Worm (Caenorhabditis elegans) whole organism, young adult: ENCODE measurements around the gene T14B4.8.

Experiments used
- B0035.1 ChIP-seq: sonication (generic microtip); optimal IDR thresholded peaks from 2 replicates; lab custom pipeline; 2016; ENCODE audit warnings: missing genetic modification characterization, mild to moderate bottlenecking, missing compliant biosample characterization, missing genotype, missing genetic modification reagents
- B0336.3 ChIP-seq: fragments of 200-800 bp; sonication (Bioruptor generic); IDR thresholded peaks from 2 replicates; pipeline ENCODE4 v1.3.6; 2022; ENCODE audit warnings: missing genetic modification characterization, missing compliant biosample characterization
- C06A6.2 ChIP-seq: fragments of 200-800 bp; sonication (Bioruptor generic); conservative IDR thresholded peaks from 2 replicates; pipeline ENCODE4 v1.3.6; 2022; ENCODE audit warnings: missing genetic modification characterization, missing compliant biosample characterization
- D2030.7 ChIP-seq: fragments of 200-800 bp; sonication (Bioruptor generic); IDR thresholded peaks from 2 replicates; pipeline ENCODE4 v1.3.6; 2022; ENCODE audit warnings: missing genetic modification reagents, missing genetic modification characterization, missing compliant biosample characterization
- F10E7.11 ChIP-seq: sonication (generic microtip); optimal IDR thresholded peaks from 2 replicates; lab custom pipeline; 2017; ENCODE audit warnings: mild to moderate bottlenecking, missing genetic modification characterization, moderate library complexity, missing compliant biosample characterization
- F33H1.4 ChIP-seq: fragments of 200-800 bp; sonication (Bioruptor generic); IDR thresholded peaks from 2 replicates; pipeline ENCODE4 v1.3.6; 2022; ENCODE audit warnings: missing genetic modification reagents, missing genetic modification characterization, missing compliant biosample characterization
- F49E8.2 ChIP-seq: sonication (generic microtip); optimal IDR thresholded peaks from 3 replicates; lab custom pipeline; 2017; ENCODE audit warnings: missing genetic modification characterization, mild to moderate bottlenecking, missing compliant biosample characterization, antibody characterized with exemption, moderate library complexity; ENCODE audit not compliant: insufficient read depth
- F52B5.7 ChIP-seq: sonication (generic microtip); optimal IDR thresholded peaks from 2 replicates; lab custom pipeline; 2016; ENCODE audit warnings: mild to moderate bottlenecking, missing genetic modification characterization, missing compliant biosample characterization
- K12H6.12 ChIP-seq: fragments of 200-800 bp; sonication (Bioruptor generic); optimal IDR thresholded peaks from 2 replicates; lab custom pipeline; 2018; ENCODE audit warnings: mild to moderate bottlenecking, missing genetic modification characterization, missing compliant biosample characterization
- T07F8.4 ChIP-seq: sonication (generic microtip); optimal IDR thresholded peaks from 2 replicates; lab custom pipeline; 2016; ENCODE audit warnings: mild to moderate bottlenecking, missing genetic modification characterization, moderate library complexity, missing compliant biosample characterization
- Y53F4B.3 ChIP-seq: fragments of 200-800 bp; sonication (Bioruptor generic); IDR thresholded peaks from 2 replicates; pipeline ENCODE4 v1.3.6; 2022; ENCODE audit warnings: missing genetic modification reagents, missing genetic modification characterization, missing compliant biosample characterization
- Y56A3A.18 ChIP-seq: fragments of 200-800 bp; sonication (Bioruptor generic); IDR thresholded peaks from 2 replicates; pipeline ENCODE4 v1.3.6; 2022; ENCODE audit warnings: missing genetic modification reagents, missing genetic modification characterization, missing compliant biosample characterization
- Y67H2A.10 ChIP-seq: fragments of 200-800 bp; sonication (Bioruptor generic); conservative IDR thresholded peaks from 2 replicates; pipeline ENCODE4 v1.3.6; 2022; ENCODE audit warnings: missing genetic modification reagents, missing genetic modification characterization, missing compliant biosample characterization
- Y79H2A.3 ChIP-seq: fragments of 200-800 bp; sonication (Bioruptor generic); conservative IDR thresholded peaks from 2 replicates; pipeline ENCODE4 v1.3.6; 2022; ENCODE audit warnings: missing genetic modification reagents, missing genetic modification characterization, missing compliant biosample characterization
- Y95B8A.8 ChIP-seq: fragments of 200-800 bp; sonication (Bioruptor generic); IDR thresholded peaks from 2 replicates; pipeline ENCODE4 v1.3.6; 2022; ENCODE audit warnings: missing genetic modification reagents, missing genetic modification characterization, missing compliant biosample characterization
- akir-1 ChIP-seq: fragments of 200-800 bp; sonication (Bioruptor generic); optimal IDR thresholded peaks from 2 replicates; lab custom pipeline; 2018; ENCODE audit warnings: mild to moderate bottlenecking, missing genetic modification characterization, moderate library complexity, missing compliant biosample characterization
- aptf-3 ChIP-seq: fragments of 200-800 bp; sonication (Bioruptor generic); IDR thresholded peaks from 2 replicates; pipeline ENCODE4 v1.3.6; 2022; ENCODE audit warnings: missing genetic modification characterization, missing compliant biosample characterization
- athp-1 ChIP-seq: sonication (generic microtip); optimal IDR thresholded peaks from 2 replicates; lab custom pipeline; 2017; ENCODE audit warnings: mild to moderate bottlenecking, missing genetic modification characterization, missing compliant biosample characterization
- attf-3 ChIP-seq: fragments of 200-800 bp; sonication (Bioruptor generic); conservative IDR thresholded peaks from 2 replicates; pipeline ENCODE4 v1.3.6; 2022; ENCODE audit warnings: missing genetic modification reagents, missing genetic modification characterization, missing compliant biosample characterization
- attf-6 ChIP-seq: fragments of 200-800 bp; sonication (Bioruptor generic); IDR thresholded peaks from 2 replicates; pipeline ENCODE4 v1.3.6; 2022; ENCODE audit warnings: missing genetic modification reagents, missing genetic modification characterization, missing compliant biosample characterization
- cebp-1 ChIP-seq, 2 experiments: fragments of 200-800 bp in 1 of 2; sonication (Bioruptor generic) in 1 of 2; sonication (generic microtip) in 1 of 2; IDR thresholded peaks in 1 of 2; optimal IDR thresholded peaks in 1 of 2; 2 replicates each; pipeline versions ENCODE4 v1.3.6 to Lab custom; 2017 to 2022; ENCODE audit warnings: missing compliant biosample characterization in 2 of 2, missing genetic modification characterization in 2 of 2, mild to moderate bottlenecking in 1 of 2, missing genetic modification reagents in 1 of 2, moderate library complexity in 1 of 2
- cebp-2 ChIP-seq: fragments of 200-800 bp; sonication (Bioruptor generic); IDR thresholded peaks from 2 replicates; pipeline ENCODE4 v1.3.6; 2022; ENCODE audit warnings: missing genetic modification characterization, missing compliant biosample characterization
- ceh-27 ChIP-seq: fragments of 200-800 bp; sonication (Bioruptor generic); optimal IDR thresholded peaks from 2 replicates; lab custom pipeline; 2018; ENCODE audit warnings: mild to moderate bottlenecking, missing genetic modification characterization, moderate library complexity, missing compliant biosample characterization
- ceh-40 ChIP-seq: fragments of 200-800 bp; sonication (Bioruptor generic); IDR thresholded peaks from 2 replicates; pipeline ENCODE4 v1.3.6; 2022; ENCODE audit warnings: missing genetic modification characterization, missing compliant biosample characterization
- ceh-79 ChIP-seq: sonication (generic microtip); optimal IDR thresholded peaks from 2 replicates; lab custom pipeline; 2017; ENCODE audit warnings: mild to moderate bottlenecking, missing genetic modification characterization, missing compliant biosample characterization
- die-1 ChIP-seq: sonication (generic microtip); optimal IDR thresholded peaks from 2 replicates; lab custom pipeline; 2016; ENCODE audit warnings: missing genotype, mild to moderate bottlenecking, missing genetic modification characterization, missing compliant biosample characterization
- dox-1 ChIP-seq: fragments of 200-800 bp; sonication (Bioruptor generic); IDR thresholded peaks from 2 replicates; pipeline ENCODE4 v1.3.6; 2022; ENCODE audit warnings: missing genetic modification reagents, missing genetic modification characterization, missing compliant biosample characterization
- dpl-1 ChIP-seq: fragments of 150-350 bp; optimal IDR thresholded peaks from 2 replicates; lab custom pipeline; 2014; ENCODE audit warnings: missing biosample characterization, missing genetic modification reagents, missing genetic modification characterization
- egl-18 ChIP-seq: fragments of 200-800 bp; sonication (Bioruptor generic); IDR thresholded peaks from 2 replicates; pipeline ENCODE4 v1.3.6; 2022; ENCODE audit warnings: missing genetic modification reagents, missing genetic modification characterization, missing compliant biosample characterization
- gei-17 ChIP-seq: fragments of 200-800 bp; sonication (Bioruptor generic); optimal IDR thresholded peaks from 2 replicates; lab custom pipeline; 2018; ENCODE audit warnings: mild to moderate bottlenecking, missing genetic modification characterization, missing compliant biosample characterization
- lag-1 ChIP-seq: fragments of 200-800 bp; sonication (Bioruptor generic); IDR thresholded peaks from 2 replicates; pipeline ENCODE4 v1.3.6; 2022; ENCODE audit warnings: missing genetic modification reagents, missing genetic modification characterization, missing compliant biosample characterization
- lin-35 ChIP-seq, 3 experiments: fragments of 150-350 bp in 2 of 3; sonication (generic microtip) in 1 of 3; optimal IDR thresholded peaks; 2 replicates each; lab custom pipeline; 2014 to 2018; ENCODE audit warnings: missing biosample characterization in 3 of 3, missing genetic modification characterization in 3 of 3, missing genetic modification reagents in 3 of 3
- lin-40 ChIP-seq: sonication (generic microtip); optimal IDR thresholded peaks from 2 replicates; lab custom pipeline; 2016; ENCODE audit warnings: missing genetic modification characterization, mild to moderate bottlenecking, missing compliant biosample characterization, missing genotype, missing genetic modification reagents
- lsl-1 ChIP-seq: fragments of 200-800 bp; sonication (Bioruptor generic); optimal IDR thresholded peaks from 2 replicates; lab custom pipeline; 2018; ENCODE audit warnings: mild to moderate bottlenecking, missing genetic modification characterization, moderate library complexity, missing compliant biosample characterization
- madf-3 ChIP-seq: fragments of 200-800 bp; sonication (Bioruptor generic); IDR thresholded peaks from 2 replicates; pipeline ENCODE4 v1.3.6; 2022; ENCODE audit warnings: missing genetic modification reagents, missing genetic modification characterization, missing compliant biosample characterization
- madf-6 ChIP-seq: fragments of 200-800 bp; sonication (Bioruptor generic); IDR thresholded peaks from 2 replicates; pipeline ENCODE4 v1.3.6; 2022; ENCODE audit warnings: missing genetic modification reagents, missing genetic modification characterization, missing compliant biosample characterization
- madf-8 ChIP-seq: fragments of 200-800 bp; sonication (Bioruptor generic); conservative IDR thresholded peaks from 2 replicates; pipeline ENCODE4 v1.3.6; 2022; ENCODE audit warnings: missing genetic modification reagents, missing genetic modification characterization, missing compliant biosample characterization
- nfyb-1 ChIP-seq: fragments of 200-800 bp; sonication (Bioruptor generic); IDR thresholded peaks from 2 replicates; pipeline ENCODE4 v1.3.6; 2022; ENCODE audit warnings: missing genetic modification reagents, missing genetic modification characterization, missing compliant biosample characterization
- nhr-90 ChIP-seq: sonication (generic microtip); optimal IDR thresholded peaks from 2 replicates; lab custom pipeline; 2016; ENCODE audit warnings: missing genotype, mild to moderate bottlenecking, missing genetic modification characterization, missing compliant biosample characterization
- rcor-1 ChIP-seq: fragments of 200-800 bp; sonication (Bioruptor generic); IDR thresholded peaks from 2 replicates; pipeline ENCODE4 v1.3.6; 2022; ENCODE audit warnings: missing genetic modification reagents, missing genetic modification characterization, missing compliant biosample characterization
- rec-8 ChIP-seq, 2 experiments: sonication (generic microtip); optimal IDR thresholded peaks; 2 replicates each; lab custom pipeline; 2016; ENCODE audit warnings: mild to moderate bottlenecking in 2 of 2, missing genetic modification characterization in 2 of 2, missing genetic modification reagents in 2 of 2, missing genotype in 2 of 2, missing biosample characterization in 1 of 2, missing compliant biosample characterization in 1 of 2, moderate library complexity in 1 of 2
- repo-1 ChIP-seq: sonication (generic microtip); optimal IDR thresholded peaks from 2 replicates; lab custom pipeline; 2017; ENCODE audit warnings: mild to moderate bottlenecking, missing genetic modification characterization, missing compliant biosample characterization
- sdz-38 ChIP-seq: sonication (generic microtip); optimal IDR thresholded peaks from 2 replicates; lab custom pipeline; 2016; ENCODE audit warnings: missing genotype, missing genetic modification characterization, missing compliant biosample characterization
- tlf-1 ChIP-seq: fragments of 200-800 bp; sonication (Bioruptor generic); optimal IDR thresholded peaks from 2 replicates; lab custom pipeline; 2018; ENCODE audit warnings: mild to moderate bottlenecking, missing genetic modification characterization, missing compliant biosample characterization
- unc-130 ChIP-seq: sonication (generic microtip); optimal IDR thresholded peaks from 2 replicates; lab custom pipeline; 2016; ENCODE audit warnings: missing genetic modification reagents, missing genetic modification characterization, missing compliant biosample characterization
- zim-3 ChIP-seq: sonication (generic microtip); optimal IDR thresholded peaks from 2 replicates; lab custom pipeline; 2017; ENCODE audit warnings: mild to moderate bottlenecking, missing genetic modification characterization, moderate library complexity, missing compliant biosample characterization
- ztf-22 ChIP-seq: fragments of 200-800 bp; sonication (Bioruptor generic); optimal IDR thresholded peaks from 2 replicates; lab custom pipeline; 2018; ENCODE audit warnings: mild to moderate bottlenecking, missing genetic modification characterization, moderate library complexity, missing compliant biosample characterization
- ztf-6 ChIP-seq: fragments of 200-800 bp; sonication (Bioruptor generic); IDR thresholded peaks from 2 replicates; pipeline ENCODE4 v1.3.6; 2022; ENCODE audit warnings: missing genetic modification reagents, missing genetic modification characterization, missing compliant biosample characterization

The T14B4.8 gene

ce11 chrII:6734674-6735073, 5.5 kb upstream of the T14B4.8 start, which contains the start of gene T14B4.3 (continued):
- TF ChIP-seq madf-6 (GFP tag; lab: Robert Waterston, UW) = no peak
- TF ChIP-seq Y53F4B.3 (GFP tag; lab: Robert Waterston, UW) = no peak
- TF ChIP-seq aptf-3 = no peak
- TF ChIP-seq dpl-1 (GFP tag; lab: Kevin White, UChicago) = no peak
- peak; percentile 38 for TF ChIP-seq unc-130 (GFP tag; lab: Kevin White, UChicago)
- TF ChIP-seq ztf-6 (GFP tag; lab: Robert Waterston, UW) = no peak
- TF ChIP-seq madf-8 = no peak
- TF ChIP-seq akir-1 (GFP tag; lab: Kevin White, UChicago) = no peak
- TF ChIP-seq cebp-1 (GFP tag; IDR thresholded peaks at IDR 0.05; lab: Robert Waterston, UW) = no peak
- TF ChIP-seq cebp-1 (tag; optimal IDR thresholded peaks at IDR 0.05; lab: Kevin White, UChicago) = no peak
- no peak for TF ChIP-seq rec-8 (tag; optimal IDR thresholded peaks at IDR 0.05; lab: Kevin White, UChicago)
- no peak for TF ChIP-seq lsl-1 (GFP tag; lab: Kevin White, UChicago)
- TF ChIP-seq rcor-1 (GFP tag; lab: Robert Waterston, UW) = peak; percentile 27; the same call in 1 of the 2 replicates
- TF ChIP-seq Y79H2A.3 = no peak
- TF ChIP-seq lin-40 (tag; lab: Kevin White, UChicago) = no peak
- no peak for TF ChIP-seq attf-6 (GFP tag; lab: Robert Waterston, UW)
- TF ChIP-seq T07F8.4 (tag; lab: Kevin White, UChicago) = no peak
- TF ChIP-seq F33H1.4 = peak; percentile 25; the same call in 1 of the 2 replicates
- no peak for TF ChIP-seq C06A6.2 (GFP tag; lab: Robert Waterston, UW)
- no peak for TF ChIP-seq lin-35 (GFP tag; optimal IDR thresholded peaks at IDR 0.05; lab: Kevin White, UChicago)
- TF ChIP-seq Y56A3A.18 (GFP tag; lab: Robert Waterston, UW) = no peak
- no peak for TF ChIP-seq ceh-79 (tag; lab: Kevin White, UChicago)
- TF ChIP-seq zim-3 (tag; lab: Kevin White, UChicago) = no peak
- no peak for TF ChIP-seq B0035.1 (tag; lab: Kevin White, UChicago)
- TF ChIP-seq K12H6.12 = peak; percentile 22
- no peak for TF ChIP-seq athp-1 (tag; lab: Kevin White, UChicago)
- TF ChIP-seq dox-1 (GFP tag; lab: Robert Waterston, UW) = no peak; the same call in 1 of the 2 replicates
- TF ChIP-seq attf-3 = peak; percentile 56; the same call in 1 of the 2 replicates
- no peak for TF ChIP-seq egl-18 (GFP tag; lab: Robert Waterston, UW)
- no peak for TF ChIP-seq B0336.3 (GFP tag; lab: Robert Waterston, UW)
- no peak for TF ChIP-seq nfyb-1 (GFP tag; lab: Robert Waterston, UW)
- TF ChIP-seq cebp-2 (GFP tag; lab: Robert Waterston, UW) = no peak
- no peak for TF ChIP-seq lag-1 (GFP tag; lab: Robert Waterston, UW)
- no peak for TF ChIP-seq ceh-40 (GFP tag; lab: Robert Waterston, UW)
- peak; percentile 50 for TF ChIP-seq D2030.7 (GFP tag; lab: Robert Waterston, UW)
- TF ChIP-seq tlf-1 (GFP tag; lab: Kevin White, UChicago) = no peak
- TF ChIP-seq Y95B8A.8 (GFP tag; lab: Robert Waterston, UW) = no peak
- no peak for TF ChIP-seq ztf-22 (GFP tag; lab: Kevin White, UChicago)
- no peak for TF ChIP-seq madf-3 (GFP tag; lab: Robert Waterston, UW)
- TF ChIP-seq ceh-27 = peak; percentile 53
- no peak for TF ChIP-seq Y67H2A.10
- TF ChIP-seq repo-1 (tag; lab: Kevin White, UChicago) = no peak
- no peak for TF ChIP-seq F52B5.7 (tag; lab: Kevin White, UChicago)
- TF ChIP-seq sdz-38 (tag; lab: Kevin White, UChicago) = no peak
- TF ChIP-seq die-1 = no peak
- TF ChIP-seq nhr-90 = no peak
- TF ChIP-seq gei-17 (GFP tag; lab: Kevin White, UChicago) = no peak
- no peak for TF ChIP-seq F10E7.11 (tag; lab: Kevin White, UChicago)
- TF ChIP-seq F49E8.2 (tag; lab: Kevin White, UChicago) = no peak
